Worm (Caenorhabditis elegans) whole organism, young adult: ENCODE data around the gene egl-10.

Experiments used
- B0035.1 ChIP-seq: sonication (generic microtip); optimal IDR thresholded peaks from 2 replicates; lab custom pipeline; 2016; ENCODE audit warnings: missing genetic modification characterization, mild to moderate bottlenecking, missing compliant biosample characterization, missing genotype, missing genetic modification reagents
- F33H1.4 ChIP-seq: fragments of 200-800 bp; sonication (Bioruptor generic); IDR thresholded peaks from 2 replicates; pipeline ENCODE4 v1.3.6; 2022; ENCODE audit warnings: missing genetic modification reagents, missing genetic modification characterization, missing compliant biosample characterization
- F57A8.1 ChIP-seq: fragments of 200-800 bp; sonication (Bioruptor generic); optimal IDR thresholded peaks from 2 replicates; lab custom pipeline; 2018; ENCODE audit warnings: mild to moderate bottlenecking, missing genetic modification characterization, moderate library complexity, missing compliant biosample characterization
- F57C9.4 ChIP-seq: sonication (generic microtip); optimal IDR thresholded peaks from 2 replicates; lab custom pipeline; 2017; ENCODE audit warnings: mild to moderate bottlenecking, missing genetic modification characterization, missing compliant biosample characterization
- T26A5.8 ChIP-seq: sonication (generic microtip); optimal IDR thresholded peaks from 2 replicates; lab custom pipeline; 2016; ENCODE audit warnings: missing genetic modification characterization, missing compliant biosample characterization
- ZK185.1 ChIP-seq: sonication (generic microtip); optimal IDR thresholded peaks from 2 replicates; lab custom pipeline; 2016; ENCODE audit warnings: mild to moderate bottlenecking, missing genetic modification characterization, missing compliant biosample characterization; ENCODE audit not compliant: poor library complexity, severe bottlenecking
- aptf-3 ChIP-seq: fragments of 200-800 bp; sonication (Bioruptor generic); IDR thresholded peaks from 2 replicates; pipeline ENCODE4 v1.3.6; 2022; ENCODE audit warnings: missing genetic modification characterization, missing compliant biosample characterization
- athp-1 ChIP-seq: sonication (generic microtip); optimal IDR thresholded peaks from 2 replicates; lab custom pipeline; 2017; ENCODE audit warnings: mild to moderate bottlenecking, missing genetic modification characterization, missing compliant biosample characterization
- cebp-1 ChIP-seq, 2 experiments: fragments of 200-800 bp in 1 of 2; sonication (Bioruptor generic) in 1 of 2; sonication (generic microtip) in 1 of 2; IDR thresholded peaks in 1 of 2; optimal IDR thresholded peaks in 1 of 2; 2 replicates each; pipeline versions ENCODE4 v1.3.6 to Lab custom; 2017 to 2022; ENCODE audit warnings: missing compliant biosample characterization in 2 of 2, missing genetic modification characterization in 2 of 2, mild to moderate bottlenecking in 1 of 2, missing genetic modification reagents in 1 of 2, moderate library complexity in 1 of 2
- ceh-27 ChIP-seq: fragments of 200-800 bp; sonication (Bioruptor generic); optimal IDR thresholded peaks from 2 replicates; lab custom pipeline; 2018; ENCODE audit warnings: mild to moderate bottlenecking, missing genetic modification characterization, moderate library complexity, missing compliant biosample characterization
- ceh-79 ChIP-seq: sonication (generic microtip); optimal IDR thresholded peaks from 2 replicates; lab custom pipeline; 2017; ENCODE audit warnings: mild to moderate bottlenecking, missing genetic modification characterization, missing compliant biosample characterization
- chd-7 ChIP-seq: sonication (generic microtip); optimal IDR thresholded peaks from 2 replicates; lab custom pipeline; 2016; ENCODE audit warnings: mild to moderate bottlenecking, missing genetic modification characterization, moderate library complexity, missing compliant biosample characterization
- dpff-1 ChIP-seq: sonication (generic microtip); optimal IDR thresholded peaks from 2 replicates; lab custom pipeline; 2017; ENCODE audit warnings: mild to moderate bottlenecking, missing genetic modification characterization, missing compliant biosample characterization
- ets-4 ChIP-seq: fragments of 200-800 bp; sonication (Bioruptor generic); optimal IDR thresholded peaks from 2 replicates; lab custom pipeline; 2018; ENCODE audit warnings: mild to moderate bottlenecking, missing genetic modification characterization, missing compliant biosample characterization
- fkh-3 ChIP-seq: sonication (generic microtip); optimal IDR thresholded peaks from 2 replicates; lab custom pipeline; 2016; ENCODE audit warnings: mild to moderate bottlenecking, missing genetic modification characterization, missing compliant biosample characterization
- gei-17 ChIP-seq: fragments of 200-800 bp; sonication (Bioruptor generic); optimal IDR thresholded peaks from 2 replicates; lab custom pipeline; 2018; ENCODE audit warnings: mild to moderate bottlenecking, missing genetic modification characterization, missing compliant biosample characterization
- him-1 ChIP-seq: sonication (generic microtip); optimal IDR thresholded peaks from 2 replicates; lab custom pipeline; 2016; ENCODE audit warnings: missing genotype, missing genetic modification reagents, missing genetic modification characterization, missing compliant biosample characterization
- hlh-12 ChIP-seq: sonication (generic microtip); optimal IDR thresholded peaks from 2 replicates; lab custom pipeline; 2016; ENCODE audit warnings: missing genetic modification characterization, missing compliant biosample characterization
- let-607 ChIP-seq, 2 experiments: fragments of 200-800 bp in 1 of 2; sonication (Bioruptor generic) in 1 of 2; sonication (generic microtip) in 1 of 2; optimal IDR thresholded peaks; 2 replicates each; lab custom pipeline; 2016 to 2018; ENCODE audit warnings: mild to moderate bottlenecking in 2 of 2, missing compliant biosample characterization in 2 of 2, missing genetic modification characterization in 2 of 2, moderate library complexity in 2 of 2, missing genotype in 1 of 2
- madf-3 ChIP-seq: fragments of 200-800 bp; sonication (Bioruptor generic); IDR thresholded peaks from 2 replicates; pipeline ENCODE4 v1.3.6; 2022; ENCODE audit warnings: missing genetic modification reagents, missing genetic modification characterization, missing compliant biosample characterization
- mes-4 ChIP-seq: sonication (generic microtip); optimal IDR thresholded peaks from 2 replicates; lab custom pipeline; 2016; ENCODE audit warnings: missing genotype, missing genetic modification characterization, missing compliant biosample characterization
- nfya-1 ChIP-seq: sonication (generic microtip); optimal IDR thresholded peaks from 2 replicates; lab custom pipeline; 2017; ENCODE audit warnings: antibody characterized with exemption, missing compliant biosample characterization, missing genetic modification characterization, borderline replicate concordance; ENCODE audit not compliant: insufficient read depth
- nhr-120 ChIP-seq: fragments of 200-800 bp; sonication (Bioruptor generic); IDR thresholded peaks from 2 replicates; pipeline ENCODE4 v1.3.6; 2022; ENCODE audit warnings: missing genetic modification characterization, missing compliant biosample characterization
- nhr-27 ChIP-seq: fragments of 200-800 bp; sonication (Bioruptor generic); optimal IDR thresholded peaks from 2 replicates; lab custom pipeline; 2018; ENCODE audit warnings: mild to moderate bottlenecking, missing genetic modification characterization, moderate library complexity, missing compliant biosample characterization
- repo-1 ChIP-seq: sonication (generic microtip); optimal IDR thresholded peaks from 2 replicates; lab custom pipeline; 2017; ENCODE audit warnings: mild to moderate bottlenecking, missing genetic modification characterization, missing compliant biosample characterization
- snpc-4 ChIP-seq, 5 experiments: fragments of 150-350 bp in 1 of 5; sonication (generic microtip) in 4 of 5; optimal IDR thresholded peaks; 2 replicates each; lab custom pipeline; 2014 to 2018; ENCODE audit warnings: missing genetic modification characterization in 5 of 5, missing biosample characterization in 3 of 5, antibody characterized with exemption in 2 of 5, mild to moderate bottlenecking in 2 of 5, missing compliant biosample characterization in 2 of 5, missing genotype in 2 of 5, moderate library complexity in 2 of 5, missing genetic modification reagents in 1 of 5
- tbp1 ChIP-seq: fragments of 200-800 bp; sonication (Bioruptor generic); optimal IDR thresholded peaks from 2 replicates; lab custom pipeline; 2018; ENCODE audit warnings: mild to moderate bottlenecking, missing genetic modification characterization, missing compliant biosample characterization
- tbx-9 ChIP-seq: sonication (generic microtip); optimal IDR thresholded peaks from 2 replicates; lab custom pipeline; 2016; ENCODE audit warnings: borderline replicate concordance, missing genetic modification characterization, inconsistent platforms, missing compliant biosample characterization
- unc-62 ChIP-seq: fragments of 150-350 bp; optimal IDR thresholded peaks from 2 replicates; lab custom pipeline; 2014; ENCODE audit warnings: missing biosample characterization, missing genetic modification reagents, missing genetic modification characterization
- zfh-2 ChIP-seq: fragments of 200-800 bp; sonication (Bioruptor generic); conservative IDR thresholded peaks from 2 replicates; pipeline ENCODE4 v1.3.6; 2022; ENCODE audit warnings: missing genetic modification reagents, missing genetic modification characterization, missing compliant biosample characterization
- zim-3 ChIP-seq: sonication (generic microtip); optimal IDR thresholded peaks from 2 replicates; lab custom pipeline; 2017; ENCODE audit warnings: mild to moderate bottlenecking, missing genetic modification characterization, moderate library complexity, missing compliant biosample characterization
- ztf-18 ChIP-seq: sonication (generic microtip); optimal IDR thresholded peaks from 2 replicates; lab custom pipeline; 2016; ENCODE audit warnings: missing genotype, mild to moderate bottlenecking, missing genetic modification characterization, missing compliant biosample characterization
- ztf-22 ChIP-seq: fragments of 200-800 bp; sonication (Bioruptor generic); optimal IDR thresholded peaks from 2 replicates; lab custom pipeline; 2018; ENCODE audit warnings: mild to moderate bottlenecking, missing genetic modification characterization, moderate library complexity, missing compliant biosample characterization
- ztf-26 ChIP-seq: sonication (generic microtip); optimal IDR thresholded peaks from 2 replicates; lab custom pipeline; 2017; ENCODE audit warnings: missing genetic modification characterization, missing compliant biosample characterization
- ztf-3 ChIP-seq: fragments of 200-800 bp; sonication (Bioruptor generic); optimal IDR thresholded peaks from 2 replicates; lab custom pipeline; 2018; ENCODE audit warnings: mild to moderate bottlenecking, missing genetic modification characterization, missing compliant biosample characterization

egl-10 gene

ce11 chrV:12462908-12463307 lies at the start of gene egl-10:
TSS of gene egl-10 (minus strand) at chrV:12463008.
- 0 out of 2 replicates have a peak, but pooled peaks have one; percentile 21 for TF ChIP-seq zfh-2
- no peak for TF ChIP-seq madf-3 (GFP tag; lab: Robert Waterston, UW)

- TF ChIP-seq ets-4 (GFP tag; lab: Kevin White, UChicago), result no peak
Measured at ce11 chrV:12511946-12512345, 49.1 kb upstream of the egl-10 start.

DNA sequence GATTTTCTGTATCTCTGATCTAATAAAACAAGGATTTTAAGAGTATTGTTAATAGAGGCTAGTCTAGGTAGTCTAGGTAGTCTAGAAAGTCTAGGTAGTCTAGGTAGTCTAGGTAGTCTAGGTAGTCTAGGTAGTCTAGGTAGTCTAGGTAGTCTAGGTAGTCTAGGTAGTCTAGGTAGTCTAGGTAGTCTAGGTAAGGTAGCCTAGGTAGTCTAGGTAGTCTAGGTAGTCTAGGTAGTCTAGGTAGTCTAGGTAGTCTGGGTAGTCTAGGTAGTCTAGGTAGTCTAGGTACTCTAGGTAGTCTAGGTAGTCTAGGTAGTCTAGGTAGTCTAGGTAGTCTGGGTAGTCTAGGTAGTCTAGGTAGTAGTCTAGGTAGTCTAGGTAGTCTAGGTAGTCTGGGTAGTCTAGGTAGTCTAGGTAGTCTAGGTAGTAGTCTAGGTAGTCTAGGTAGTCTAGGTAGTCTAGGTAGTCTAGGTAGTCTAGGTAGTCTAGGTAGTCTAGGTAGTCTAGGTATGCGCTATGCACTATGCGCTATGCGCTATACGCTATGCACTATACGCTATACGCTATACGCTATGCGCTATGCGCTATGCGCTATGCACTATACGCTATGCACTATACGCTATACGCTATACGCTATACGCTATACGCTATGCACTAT lies 47.2 kb upstream of the egl-10 start:
- TF ChIP-seq ztf-22 (GFP tag; lab: Kevin White, UChicago) (peak; percentile 61), F57A8.1 (GFP tag; lab: Kevin White, UChicago) (peak; percentile 62), ZK185.1 (peak; percentile 47), B0035.1 (tag; lab: Kevin White, UChicago) (peak; percentile 47), hlh-12 (tag; lab: Kevin White, UChicago) (peak; percentile 43), fkh-3 (tag; lab: Kevin White, UChicago) (peak; percentile 53), let-607 (tag; optimal IDR thresholded peaks at IDR 0.05; lab: Kevin White, UChicago) (peak in 1 of 2 experiments; percentile 38), tbp1 (GFP tag; lab: Kevin White, UChicago) (peak; percentile 13), repo-1 (peak; percentile 67), zim-3 (tag; lab: Kevin White, UChicago) (peak; percentile 79), ceh-79 (tag; lab: Kevin White, UChicago) (peak; percentile 27), ceh-27 (GFP tag; lab: Kevin White, UChicago) (peak; percentile 55), athp-1 (tag; lab: Kevin White, UChicago) (peak; percentile 60), mes-4 (peak; percentile 65), ets-4 (GFP tag; lab: Kevin White, UChicago) (peak; percentile 2), ztf-26 (tag; lab: Kevin White, UChicago) (peak; percentile 61), tbx-9 (tag; lab: Kevin White, UChicago) (peak; percentile 38), F57C9.4 (tag; lab: Kevin White, UChicago) (peak; percentile 63), dpff-1 (tag; lab: Kevin White, UChicago) (peak; percentile 58), chd-7 (tag; lab: Kevin White, UChicago) (peak; percentile 69), ztf-3 (GFP tag; lab: Kevin White, UChicago) (peak; percentile 29), nfya-1 (tag; lab: Kevin White, UChicago) (peak; percentile 57)

- TF ChIP-seq nhr-120 (GFP tag; lab: Robert Waterston, UW), result no peak
- no peak for TF ChIP-seq ztf-18 (tag; lab: Kevin White, UChicago)
- no peak for TF ChIP-seq snpc-4 (GFP tag; optimal IDR thresholded peaks at IDR 0.05; lab: Kevin White, UChicago)
- TF ChIP-seq snpc-4 (tag; optimal IDR thresholded peaks at IDR 0.05; lab: Kevin White, UChicago), result no peak
- no peak for TF ChIP-seq ZK185.1
- no peak for TF ChIP-seq him-1 (tag; lab: Kevin White, UChicago)
- no peak for TF ChIP-seq tbp1 (GFP tag; lab: Kevin White, UChicago)
- TF ChIP-seq cebp-1 (GFP tag; IDR thresholded peaks at IDR 0.05; lab: Robert Waterston, UW), result no peak
- TF ChIP-seq cebp-1 (tag; optimal IDR thresholded peaks at IDR 0.05; lab: Kevin White, UChicago), result no peak
- TF ChIP-seq aptf-3 (GFP tag; lab: Robert Waterston, UW), result no peak
- TF ChIP-seq F33H1.4 (GFP tag; lab: Robert Waterston, UW), result no peak
- TF ChIP-seq nhr-27 (tag; lab: Kevin White, UChicago), result no peak
- no peak for TF ChIP-seq T26A5.8 (tag; lab: Kevin White, UChicago)
- TF ChIP-seq zfh-2, result no peak
- no peak for TF ChIP-seq gei-17 (GFP tag; lab: Kevin White, UChicago)
- TF ChIP-seq unc-62 (GFP tag; lab: Kevin White, UChicago), result no peak
- no peak for TF ChIP-seq ztf-26 (tag; lab: Kevin White, UChicago)
Measured at ce11 chrV:12506185-12506584, 43.4 kb upstream of the egl-10 start, which contains the start of gene nlp-46. TSS of gene nlp-46 (minus strand) at chrV:12506285.
